Worm (Caenorhabditis elegans) whole organism, late embryonic: ENCODE data around the gene F49E2.2.

Experiments
- F13H6.1 ChIP-seq: sonication (generic microtip); optimal IDR thresholded peaks from 2 replicates; lab custom pipeline; 2016; ENCODE audit warnings: missing genetic modification characterization, missing compliant biosample characterization
- K02D7.2 ChIP-seq: sonication (generic microtip); optimal IDR thresholded peaks from 2 replicates; lab custom pipeline; 2017; ENCODE audit warnings: mild to moderate bottlenecking, missing genetic modification characterization, missing compliant biosample characterization
- T23F11.4 ChIP-seq: fragments of 200-800 bp; sonication (Bioruptor generic); optimal IDR thresholded peaks from 2 replicates; lab custom pipeline; 2018; ENCODE audit warnings: mild to moderate bottlenecking, missing genetic modification characterization, missing compliant biosample characterization
- ahr-1 ChIP-seq: sonication (generic microtip); optimal IDR thresholded peaks from 2 replicates; lab custom pipeline; 2016; ENCODE audit warnings: missing genetic modification characterization, missing compliant biosample characterization
- ceh-14 ChIP-seq: sonication (generic microtip); optimal IDR thresholded peaks from 2 replicates; lab custom pipeline; 2016; ENCODE audit warnings: missing genotype, missing genetic modification characterization, missing compliant biosample characterization
- ceh-18 ChIP-seq: sonication (generic microtip); optimal IDR thresholded peaks from 2 replicates; lab custom pipeline; 2016; ENCODE audit warnings: missing genetic modification characterization, missing compliant biosample characterization
- ceh-19 ChIP-seq: fragments of 200-800 bp; sonication (Bioruptor generic); optimal IDR thresholded peaks from 2 replicates; lab custom pipeline; 2018; ENCODE audit warnings: mild to moderate bottlenecking, missing genetic modification characterization, missing compliant biosample characterization
- ceh-2 ChIP-seq: sonication (generic microtip); optimal IDR thresholded peaks from 2 replicates; lab custom pipeline; 2016; ENCODE audit warnings: missing genotype, missing genetic modification characterization, missing compliant biosample characterization
- ceh-34 ChIP-seq: sonication (generic microtip); optimal IDR thresholded peaks from 2 replicates; lab custom pipeline; 2016; ENCODE audit warnings: mild to moderate bottlenecking, missing genetic modification characterization, missing compliant biosample characterization
- ceh-45 ChIP-seq: fragments of 200-800 bp; sonication (Bioruptor generic); IDR thresholded peaks from 2 replicates; pipeline ENCODE4 v1.3.6; 2022; ENCODE audit warnings: missing genetic modification reagents, missing genetic modification characterization, missing compliant biosample characterization
- ceh-48 ChIP-seq: sonication (generic microtip); optimal IDR thresholded peaks from 2 replicates; lab custom pipeline; 2016; ENCODE audit warnings: missing genetic modification characterization, inconsistent platforms, missing compliant biosample characterization
- ceh-6 ChIP-seq: fragments of 200-800 bp; sonication (Bioruptor generic); optimal IDR thresholded peaks from 2 replicates; lab custom pipeline; 2018; ENCODE audit warnings: mild to moderate bottlenecking, missing genetic modification characterization, missing compliant biosample characterization
- che-1 ChIP-seq: sonication (generic microtip); optimal IDR thresholded peaks from 2 replicates; lab custom pipeline; 2016; ENCODE audit warnings: mild to moderate bottlenecking, missing genetic modification characterization, missing compliant biosample characterization
- dmd-4 ChIP-seq: sonication (generic microtip); optimal IDR thresholded peaks from 2 replicates; lab custom pipeline; 2016; ENCODE audit warnings: borderline replicate concordance, missing genetic modification characterization, missing compliant biosample characterization
- elt-2 ChIP-seq: sonication (generic microtip); optimal IDR thresholded peaks from 2 replicates; lab custom pipeline; 2016; ENCODE audit warnings: missing genetic modification reagents, missing genetic modification characterization, missing compliant biosample characterization
- ets-4 ChIP-seq: sonication (generic microtip); optimal IDR thresholded peaks from 2 replicates; lab custom pipeline; 2016; ENCODE audit warnings: missing genetic modification characterization, missing compliant biosample characterization
- eyg-1 ChIP-seq: sonication (generic microtip); optimal IDR thresholded peaks from 2 replicates; lab custom pipeline; 2016; ENCODE audit warnings: missing genotype, missing genetic modification characterization, missing compliant biosample characterization
- fax-1 ChIP-seq: sonication (generic microtip); optimal IDR thresholded peaks from 2 replicates; lab custom pipeline; 2016; ENCODE audit warnings: missing genotype, missing genetic modification characterization, missing compliant biosample characterization
- fkh-6 ChIP-seq: sonication (generic microtip); optimal IDR thresholded peaks from 2 replicates; lab custom pipeline; 2016; ENCODE audit warnings: missing genetic modification characterization, missing compliant biosample characterization
- gmeb-2 ChIP-seq: sonication (generic microtip); optimal IDR thresholded peaks from 2 replicates; lab custom pipeline; 2016; ENCODE audit warnings: missing genetic modification characterization, inconsistent platforms, missing compliant biosample characterization
- hlh-6 ChIP-seq: sonication (generic microtip); optimal IDR thresholded peaks from 2 replicates; lab custom pipeline; 2016; ENCODE audit warnings: missing genotype, missing genetic modification characterization, missing compliant biosample characterization
- hlh-8 ChIP-seq: sonication (generic microtip); optimal IDR thresholded peaks from 2 replicates; lab custom pipeline; 2016; ENCODE audit warnings: missing genotype, missing genetic modification characterization, missing compliant biosample characterization
- lim-6 ChIP-seq: sonication (generic microtip); optimal IDR thresholded peaks from 2 replicates; lab custom pipeline; 2016; ENCODE audit warnings: missing genetic modification characterization, missing compliant biosample characterization
- lin-11 ChIP-seq: fragments of 200-800 bp; sonication (Bioruptor generic); optimal IDR thresholded peaks from 2 replicates; lab custom pipeline; 2018; ENCODE audit warnings: mild to moderate bottlenecking, missing genetic modification characterization, missing compliant biosample characterization
- madf-2 ChIP-seq: sonication (generic microtip); optimal IDR thresholded peaks from 2 replicates; lab custom pipeline; 2017; ENCODE audit warnings: missing genetic modification characterization, missing compliant biosample characterization
- mec-3 ChIP-seq: sonication (generic microtip); optimal IDR thresholded peaks from 2 replicates; lab custom pipeline; 2016; ENCODE audit warnings: borderline replicate concordance, missing genetic modification characterization, missing compliant biosample characterization
- nfya-1 ChIP-seq: sonication (generic microtip); optimal IDR thresholded peaks from 2 replicates; lab custom pipeline; 2017; ENCODE audit warnings: missing genetic modification characterization, mild to moderate bottlenecking, missing compliant biosample characterization, antibody characterized with exemption, moderate library complexity
- nhr-11 ChIP-seq: fragments of 150-350 bp; optimal IDR thresholded peaks from 2 replicates; lab custom pipeline; 2014; ENCODE audit warnings: missing biosample characterization, missing genetic modification characterization
- nhr-232 ChIP-seq: sonication (generic microtip); optimal IDR thresholded peaks from 2 replicates; lab custom pipeline; 2016; ENCODE audit warnings: missing genetic modification characterization, missing compliant biosample characterization
- npax-4 ChIP-seq: sonication (generic microtip); optimal IDR thresholded peaks from 2 replicates; lab custom pipeline; 2016; ENCODE audit warnings: missing genetic modification characterization, missing compliant biosample characterization
- odd-2 ChIP-seq: sonication (generic microtip); optimal IDR thresholded peaks from 2 replicates; lab custom pipeline; 2017; ENCODE audit warnings: antibody characterized with exemption, mild to moderate bottlenecking, missing genetic modification characterization, missing compliant biosample characterization
- pax-1 ChIP-seq: fragments of 150-350 bp; optimal IDR thresholded peaks from 2 replicates; lab custom pipeline; 2014; ENCODE audit warnings: missing biosample characterization, missing genetic modification characterization
- pha-2 ChIP-seq: sonication (generic microtip); optimal IDR thresholded peaks from 2 replicates; lab custom pipeline; 2017; ENCODE audit warnings: mild to moderate bottlenecking, missing genetic modification characterization, missing compliant biosample characterization
- pha-4 ChIP-seq: fragments of 150-350 bp; optimal IDR thresholded peaks from 2 replicates; lab custom pipeline; 2018; ENCODE audit warnings: missing biosample characterization, missing genetic modification reagents, missing genetic modification characterization
- pqm-1 ChIP-seq: sonication (generic microtip); optimal IDR thresholded peaks from 2 replicates; lab custom pipeline; 2016; ENCODE audit warnings: missing genetic modification characterization, missing compliant biosample characterization
- ref-2 ChIP-seq: sonication (generic microtip); optimal IDR thresholded peaks from 2 replicates; lab custom pipeline; 2016; ENCODE audit warnings: missing genetic modification characterization, missing compliant biosample characterization
- sdc-2 ChIP-seq: sonication (generic microtip); optimal IDR thresholded peaks from 2 replicates; lab custom pipeline; 2016; ENCODE audit warnings: missing genotype, missing genetic modification characterization, missing compliant biosample characterization
- sox-4 ChIP-seq: sonication (generic microtip); optimal IDR thresholded peaks from 2 replicates; lab custom pipeline; 2017; ENCODE audit warnings: mild to moderate bottlenecking, missing genetic modification characterization, inconsistent platforms, missing compliant biosample characterization
- tbx-7 ChIP-seq: sonication (generic microtip); optimal IDR thresholded peaks from 2 replicates; lab custom pipeline; 2016; ENCODE audit warnings: missing genotype, missing genetic modification characterization, missing compliant biosample characterization
- unc-42 ChIP-seq: sonication (generic microtip); optimal IDR thresholded peaks from 2 replicates; lab custom pipeline; 2016; ENCODE audit warnings: missing genotype, missing genetic modification characterization, missing compliant biosample characterization
- unc-86 ChIP-seq: sonication (generic microtip); optimal IDR thresholded peaks from 2 replicates; lab custom pipeline; 2016; ENCODE audit warnings: missing genetic modification characterization, missing compliant biosample characterization
- zip-5 ChIP-seq: sonication (generic microtip); optimal IDR thresholded peaks from 2 replicates; lab custom pipeline; 2016; ENCODE audit warnings: missing genetic modification characterization, missing compliant biosample characterization
- ztf-16 ChIP-seq: sonication (generic microtip); optimal IDR thresholded peaks from 2 replicates; lab custom pipeline; 2017; ENCODE audit warnings: missing genetic modification characterization, missing compliant biosample characterization

The F49E2.2 gene

ce11 chrX:9529360-9529759, 37.2 kb upstream of the F49E2.2 start, which contains the start of gene C07B5.4:
TSS of gene C07B5.4 (plus strand) at chrX:9529660.
- no peak for TF ChIP-seq T23F11.4 (GFP tag; lab: Kevin White, UChicago)
- no peak for TF ChIP-seq dmd-4 (tag; lab: Kevin White, UChicago)
- TF ChIP-seq, all 69 proteins: peak for 0

- TF ChIP-seq mec-3 (tag; lab: Kevin White, UChicago) (no peak), tbx-7 (tag; lab: Kevin White, UChicago) (no peak), unc-86 (tag; lab: Kevin White, UChicago) (no peak), T23F11.4 (GFP tag; lab: Kevin White, UChicago) (no peak), che-1 (no peak), lim-6 (tag; lab: Kevin White, UChicago) (no peak), hlh-8 (tag; lab: Kevin White, UChicago) (no peak), dmd-4 (tag; lab: Kevin White, UChicago) (no peak), nhr-232 (tag; lab: Kevin White, UChicago) (no peak), ceh-14 (tag; lab: Kevin White, UChicago) (no peak), madf-2 (tag; lab: Kevin White, UChicago) (no peak), lin-11 (no peak), zip-5 (no peak), ahr-1 (tag; lab: Kevin White, UChicago) (no peak), ref-2 (tag; lab: Kevin White, UChicago) (no peak), pqm-1 (no peak), elt-2 (tag; lab: Kevin White, UChicago) (no peak), pax-1 (tag; lab: Kevin White, UChicago) (no peak), pha-2 (no peak)
- TF ChIP-seq, all 69 proteins: peak for 0
Observed at ce11 chrX:9531640-9532039, 34.9 kb upstream of the F49E2.2 start.

- TF ChIP-seq K02D7.2 (tag; lab: Kevin White, UChicago) = no peak
- TF ChIP-seq ceh-48 = no peak
- TF ChIP-seq ceh-2 (tag; lab: Kevin White, UChicago) = no peak
- no peak for TF ChIP-seq ets-4 (tag; lab: Kevin White, UChicago)
- TF ChIP-seq lin-11 = no peak
- no peak for TF ChIP-seq dmd-4 (tag; lab: Kevin White, UChicago)
- TF ChIP-seq ceh-45 (GFP tag; lab: Robert Waterston, UW) = no peak
- no peak for TF ChIP-seq ztf-16 (tag; lab: Kevin White, UChicago)
- no peak for TF ChIP-seq ceh-6
- TF ChIP-seq ceh-18 = no peak
- no peak for TF ChIP-seq pha-4 (tag; lab: Kevin White, UChicago)
- TF ChIP-seq nhr-232 (tag; lab: Kevin White, UChicago) = no peak
- no peak for TF ChIP-seq sox-4 (tag; lab: Kevin White, UChicago)
- TF ChIP-seq nfya-1 (tag; lab: Kevin White, UChicago) = no peak
- TF ChIP-seq sdc-2 = no peak
Observed at ce11 chrX:9536008-9536407, 30.5 kb upstream of the F49E2.2 start.

ce11 chrX:9536665-9537064, 29.9 kb upstream of the F49E2.2 start, which contains the start of gene C07B5.8:
TSS of gene C07B5.8 (minus strand) at chrX:9536765.
- TF ChIP-seq ahr-1 (tag; lab: Kevin White, UChicago) = no peak
- TF ChIP-seq npax-4 (tag; lab: Kevin White, UChicago) = no peak
- TF ChIP-seq ceh-19 (GFP tag; lab: Kevin White, UChicago) = no peak
- TF ChIP-seq gmeb-2 (tag; lab: Kevin White, UChicago) = no peak
- TF ChIP-seq nfya-1 (tag; lab: Kevin White, UChicago) = no peak

- TF ChIP-seq F13H6.1 (no peak), fkh-6 (tag; lab: Kevin White, UChicago) (no peak), pax-1 (tag; lab: Kevin White, UChicago) (no peak), ceh-34 (tag; lab: Kevin White, UChicago) (no peak), ceh-48 (no peak), unc-42 (tag; lab: Kevin White, UChicago) (no peak), hlh-6 (tag; lab: Kevin White, UChicago) (no peak), fax-1 (tag; lab: Kevin White, UChicago) (no peak), odd-2 (tag; lab: Kevin White, UChicago) (no peak), nhr-11 (tag; lab: Kevin White, UChicago) (no peak), ceh-14 (tag; lab: Kevin White, UChicago) (no peak), lim-6 (tag; lab: Kevin White, UChicago) (no peak), mec-3 (tag; lab: Kevin White, UChicago) (no peak), sox-4 (tag; lab: Kevin White, UChicago) (no peak), lin-11 (no peak), eyg-1 (tag; lab: Kevin White, UChicago) (no peak), elt-2 (tag; lab: Kevin White, UChicago) (no peak), pha-2 (no peak)
- TF ChIP-seq, all 69 proteins: peak for 0
Observed at ce11 chrX:9537538-9538172, 28.9 kb upstream of the F49E2.2 start.
